Worm (Caenorhabditis elegans): ENCODE measurements around the gene C44B7.11.
A peak's percentile ranks its signal among the peaks of the same experiment; 100 is the strongest.

C44B7.11 gene

ce11 chrII:6888661-6889579 is 8.4 kb downstream of the C44B7.11 start (continued):
- TF ChIP-seq nhr-11 (tag; optimal IDR thresholded peaks at IDR 0.05) (no peak), mab-9 (GFP tag; IDR thresholded peaks at IDR 0.05) (no peak), lir-3 (tag; optimal IDR thresholded peaks at IDR 0.05; ENCODE audit: poor library complexity) (peak; percentile 9), mdl-1 (tag; optimal IDR thresholded peaks at IDR 0.05) (no peak), vab-15 (tag; optimal IDR thresholded peaks at IDR 0.05) (no peak), hpl-2 (GFP tag; optimal IDR thresholded peaks at IDR 0.05) (peak; percentile 57), ama-1 (optimal IDR thresholded peaks at IDR 0.05) (no peak), skn-1 (tag; optimal IDR thresholded peaks at IDR 0.05) (peak; percentile 8), pag-3 (tag; optimal IDR thresholded peaks at IDR 0.05; ENCODE audit: borderline replicate concordance, insufficient read depth) (no peak), C16A3.4 (tag; optimal IDR thresholded peaks at IDR 0.05) (no peak), nhr-71 (tag; optimal IDR thresholded peaks at IDR 0.05) (no peak), lin-13 (GFP tag; optimal IDR thresholded peaks at IDR 0.05) (peak; percentile 17), ztf-4 (tag; optimal IDR thresholded peaks at IDR 0.05) (peak; percentile 39), F16B12.6 (tag; optimal IDR thresholded peaks at IDR 0.05) (no peak), unc-30 (tag; optimal IDR thresholded peaks at IDR 0.05) (no peak), nhr-90 (tag; optimal IDR thresholded peaks at IDR 0.05; ENCODE audit: poor library complexity) (no peak)

- TF ChIP-seq ceh-8 (GFP tag; optimal IDR thresholded peaks at IDR 0.05) (no peak), lin-39 (tag; optimal IDR thresholded peaks at IDR 0.05) (peak; percentile 42), lin-13 (GFP tag; optimal IDR thresholded peaks at IDR 0.05) (peak; percentile 18), C04F5.9 (tag; optimal IDR thresholded peaks at IDR 0.05) (peak; percentile 33), snpc-4 (tag; optimal IDR thresholded peaks at IDR 0.05) (no peak), nhr-237 (tag; optimal IDR thresholded peaks at IDR 0.05) (no peak), grh-1 (GFP tag; IDR thresholded peaks at IDR 0.05) (0 out of 2 replicates have a peak, but pooled peaks have one; percentile 22), nhr-84 (tag; optimal IDR thresholded peaks at IDR 0.05) (no peak), zip-4 (GFP tag; optimal IDR thresholded peaks at IDR 0.05) (peak; percentile 33), mdl-1 (tag; optimal IDR thresholded peaks at IDR 0.05) (no peak), ceh-88 (GFP tag; IDR thresholded peaks at IDR 0.05) (peak; percentile 59), pax-3 (tag; optimal IDR thresholded peaks at IDR 0.05) (peak; percentile 70), C16A3.4 (tag; optimal IDR thresholded peaks at IDR 0.05) (peak; percentile 39), nhr-20 (tag; optimal IDR thresholded peaks at IDR 0.05) (peak; percentile 78), hpl-2 (GFP tag; optimal IDR thresholded peaks at IDR 0.05) (no peak), dsc-1 (tag; optimal IDR thresholded peaks at IDR 0.05) (no peak), F16B12.6 (tag; optimal IDR thresholded peaks at IDR 0.05) (no peak), sptf-1 (tag; optimal IDR thresholded peaks at IDR 0.05) (no peak), mep-1 (tag; optimal IDR thresholded peaks at IDR 0.05) (no peak), nhr-71 (tag; optimal IDR thresholded peaks at IDR 0.05) (peak; percentile 84), elt-2 (tag; optimal IDR thresholded peaks at IDR 0.05) (peak; percentile 17), nhr-12 (tag; optimal IDR thresholded peaks at IDR 0.05) (no peak), nhr-19 (GFP tag; conservative IDR thresholded peaks at IDR 0.05) (peak; percentile 74), pag-3 (tag; optimal IDR thresholded peaks at IDR 0.05; ENCODE audit: borderline replicate concordance, insufficient read depth) (no peak), efl-3 (GFP tag; optimal IDR thresholded peaks at IDR 0.05) (no peak), efl-1 (optimal IDR thresholded peaks at IDR 0.05) (no peak), efl-1 (GFP tag; optimal IDR thresholded peaks at IDR 0.05 in 1 of 2) (peak in 1 of 2 experiments; percentile 93), nhr-76 (tag; optimal IDR thresholded peaks at IDR 0.05) (no peak), xbp-1 (tag; optimal IDR thresholded peaks at IDR 0.05) (peak; percentile 40), ceh-63 (GFP tag; optimal IDR thresholded peaks at IDR 0.05) (no peak), snu-23 (GFP tag; optimal IDR thresholded peaks at IDR 0.05) (peak; percentile 89), nhr-85 (tag) (peak; percentile 17), nhr-90 (tag; optimal IDR thresholded peaks at IDR 0.05; ENCODE audit: poor library complexity) (peak; percentile 76), ztf-4 (tag; optimal IDR thresholded peaks at IDR 0.05) (peak; percentile 55), rnt-1 (tag; optimal IDR thresholded peaks at IDR 0.05) (peak; percentile 43), nhr-11 (tag; optimal IDR thresholded peaks at IDR 0.05) (no peak), irx-1 (tag; optimal IDR thresholded peaks at IDR 0.05) (peak; percentile 2), swsn-7 (tag; optimal IDR thresholded peaks at IDR 0.05) (peak; percentile 40), aly-2 (tag; optimal IDR thresholded peaks at IDR 0.05) (peak; percentile 99), lsy-2 (tag; optimal IDR thresholded peaks at IDR 0.05) (peak; percentile 21 to 55), ztf-11 (tag; optimal IDR thresholded peaks at IDR 0.05) (peak in 1 of 2 experiments; percentile 7), nhr-47 (tag; optimal IDR thresholded peaks at IDR 0.05) (peak; percentile 58), lir-3 (tag; optimal IDR thresholded peaks at IDR 0.05; ENCODE audit: poor library complexity) (peak; percentile 46)
Measured at ce11 chrII:6888211-6888610, 9.1 kb downstream of the C44B7.11 start.
